Worm (Caenorhabditis elegans) whole organism, late embryonic: ENCODE results near the gene mab-21.

Experiments
- ahr-1 ChIP-seq: sonication (generic microtip); optimal IDR thresholded peaks from 2 replicates; lab custom pipeline; 2016; ENCODE audit warnings: missing genetic modification characterization, missing compliant biosample characterization
- ceh-14 ChIP-seq: sonication (generic microtip); optimal IDR thresholded peaks from 2 replicates; lab custom pipeline; 2016; ENCODE audit warnings: missing genotype, missing genetic modification characterization, missing compliant biosample characterization
- dmd-4 ChIP-seq: sonication (generic microtip); optimal IDR thresholded peaks from 2 replicates; lab custom pipeline; 2016; ENCODE audit warnings: borderline replicate concordance, missing genetic modification characterization, missing compliant biosample characterization
- ets-4 ChIP-seq: sonication (generic microtip); optimal IDR thresholded peaks from 2 replicates; lab custom pipeline; 2016; ENCODE audit warnings: missing genetic modification characterization, missing compliant biosample characterization
- madf-2 ChIP-seq: sonication (generic microtip); optimal IDR thresholded peaks from 2 replicates; lab custom pipeline; 2017; ENCODE audit warnings: missing genetic modification characterization, missing compliant biosample characterization
- mec-3 ChIP-seq: sonication (generic microtip); optimal IDR thresholded peaks from 2 replicates; lab custom pipeline; 2016; ENCODE audit warnings: borderline replicate concordance, missing genetic modification characterization, missing compliant biosample characterization
- nfya-1 ChIP-seq: sonication (generic microtip); optimal IDR thresholded peaks from 2 replicates; lab custom pipeline; 2017; ENCODE audit warnings: missing genetic modification characterization, mild to moderate bottlenecking, missing compliant biosample characterization, antibody characterized with exemption, moderate library complexity
- nhr-11 ChIP-seq: fragments of 150-350 bp; optimal IDR thresholded peaks from 2 replicates; lab custom pipeline; 2014; ENCODE audit warnings: missing biosample characterization, missing genetic modification characterization
- pha-4 ChIP-seq: fragments of 150-350 bp; optimal IDR thresholded peaks from 2 replicates; lab custom pipeline; 2018; ENCODE audit warnings: missing biosample characterization, missing genetic modification reagents, missing genetic modification characterization
- pqm-1 ChIP-seq: sonication (generic microtip); optimal IDR thresholded peaks from 2 replicates; lab custom pipeline; 2016; ENCODE audit warnings: missing genetic modification characterization, missing compliant biosample characterization
- syd-9 ChIP-seq: sonication (generic microtip); optimal IDR thresholded peaks from 2 replicates; lab custom pipeline; 2016; ENCODE audit warnings: mild to moderate bottlenecking, missing genetic modification characterization, moderate library complexity, missing compliant biosample characterization
- unc-55 ChIP-seq: sonication (generic microtip); optimal IDR thresholded peaks from 2 replicates; lab custom pipeline; 2017; ENCODE audit warnings: missing biosample characterization, missing genetic modification reagents, missing genetic modification characterization

- no peak for TF ChIP-seq syd-9 (tag; lab: Kevin White, UChicago)
- TF ChIP-seq mec-3 (tag; lab: Kevin White, UChicago): no peak
- no peak for TF ChIP-seq pqm-1
- no peak for TF ChIP-seq nhr-11 (tag; lab: Kevin White, UChicago)
- no peak for TF ChIP-seq madf-2 (tag; lab: Kevin White, UChicago)
- TF ChIP-seq nfya-1 (tag; lab: Kevin White, UChicago): no peak
- no peak for TF ChIP-seq ets-4 (tag; lab: Kevin White, UChicago)
- no peak for TF ChIP-seq pha-4 (tag; lab: Kevin White, UChicago)
- TF ChIP-seq ceh-14 (tag; lab: Kevin White, UChicago): no peak
- no peak for TF ChIP-seq unc-55 (GFP tag; lab: Kevin White, UChicago)
- TF ChIP-seq dmd-4 (tag; lab: Kevin White, UChicago): no peak
- no peak for TF ChIP-seq ahr-1
Measured at ce11 chrIII:4594762-4595523, 5.6 kb upstream of the mab-21 start.
